Worm (Caenorhabditis elegans) whole organism, mixed stage, embryonic: Measurements from ENCODE around the gene ZK970.8.

Experiments
- M03D4.4 ChIP-seq: sonication (generic microtip); optimal IDR thresholded peaks from 2 replicates; lab custom pipeline; 2017; ENCODE audit warnings: mild to moderate bottlenecking, missing genetic modification characterization, missing compliant biosample characterization
- bed-3 ChIP-seq: fragments of 200-800 bp; sonication (Bioruptor generic); optimal IDR thresholded peaks from 3 replicates; lab custom pipeline; 2018; ENCODE audit warnings: mild to moderate bottlenecking, missing genetic modification characterization, moderate library complexity, missing compliant biosample characterization
- ceh-39 ChIP-seq: fragments of 150-350 bp; optimal IDR thresholded peaks from 2 replicates; lab custom pipeline; 2014; ENCODE audit warnings: missing biosample characterization, missing genetic modification characterization
- ceh-43 ChIP-seq: fragments of 200-800 bp; sonication (Bioruptor generic); optimal IDR thresholded peaks from 2 replicates; lab custom pipeline; 2018; ENCODE audit warnings: mild to moderate bottlenecking, missing genetic modification characterization, moderate library complexity, missing compliant biosample characterization
- ces-1 ChIP-seq: fragments of 150-350 bp; optimal IDR thresholded peaks from 2 replicates; lab custom pipeline; 2014; ENCODE audit warnings: missing biosample characterization, missing genetic modification reagents, missing genetic modification characterization
- cnd-1 ChIP-seq: fragments of 200-800 bp; sonication (Bioruptor generic); optimal IDR thresholded peaks from 2 replicates; lab custom pipeline; 2018; ENCODE audit warnings: mild to moderate bottlenecking, missing genetic modification characterization, missing compliant biosample characterization
- drap-1 ChIP-seq: fragments of 200-800 bp; sonication (Bioruptor generic); optimal IDR thresholded peaks from 3 replicates; lab custom pipeline; 2018; ENCODE audit warnings: mild to moderate bottlenecking, missing genetic modification characterization, missing compliant biosample characterization
- elt-1 ChIP-seq: sonication (generic microtip); optimal IDR thresholded peaks from 2 replicates; lab custom pipeline; 2017; ENCODE audit warnings: missing genetic modification characterization, mild to moderate bottlenecking, missing compliant biosample characterization, antibody characterized with exemption, moderate library complexity, borderline replicate concordance; ENCODE audit not compliant: insufficient read depth
- elt-3 ChIP-seq: fragments of 150-350 bp; optimal IDR thresholded peaks from 2 replicates; lab custom pipeline; 2014; ENCODE audit warnings: missing biosample characterization, missing genetic modification characterization
- ham-2 ChIP-seq: fragments of 200-800 bp; sonication (Bioruptor generic); optimal IDR thresholded peaks from 2 replicates; lab custom pipeline; 2018; ENCODE audit warnings: mild to moderate bottlenecking, missing genetic modification characterization, missing compliant biosample characterization
- hlh-1 ChIP-seq: fragments of 150-350 bp; optimal IDR thresholded peaks from 2 replicates; lab custom pipeline; 2014; ENCODE audit warnings: missing biosample characterization, missing genetic modification reagents, missing genetic modification characterization
- lin-13 ChIP-seq: fragments of 150-350 bp; optimal IDR thresholded peaks from 2 replicates; lab custom pipeline; 2014; ENCODE audit warnings: missing biosample characterization, missing genetic modification characterization
- lsy-2 ChIP-seq: fragments of 150-350 bp; optimal IDR thresholded peaks from 2 replicates; lab custom pipeline; 2014; ENCODE audit warnings: missing biosample characterization, missing genetic modification characterization
- mab-5 ChIP-seq: fragments of 150-350 bp; optimal IDR thresholded peaks from 2 replicates; lab custom pipeline; 2014; ENCODE audit warnings: missing biosample characterization, missing genetic modification characterization
- mep-1 ChIP-seq: fragments of 150-350 bp; optimal IDR thresholded peaks from 2 replicates; lab custom pipeline; 2017; ENCODE audit warnings: missing biosample characterization, missing genetic modification reagents, missing genetic modification characterization, inconsistent platforms
- mls-2 ChIP-seq: sonication (generic microtip); optimal IDR thresholded peaks from 2 replicates; lab custom pipeline; 2016; ENCODE audit warnings: mild to moderate bottlenecking, missing genetic modification characterization, moderate library complexity, missing compliant biosample characterization
- nhr-12 ChIP-seq: fragments of 150-350 bp; optimal IDR thresholded peaks from 2 replicates; lab custom pipeline; 2014; ENCODE audit warnings: missing biosample characterization, missing genetic modification characterization
- nhr-2 ChIP-seq: fragments of 150-350 bp; optimal IDR thresholded peaks from 2 replicates; lab custom pipeline; 2014; ENCODE audit warnings: missing biosample characterization, missing genetic modification characterization
- nhr-237 ChIP-seq: fragments of 150-350 bp; optimal IDR thresholded peaks from 2 replicates; lab custom pipeline; 2014; ENCODE audit warnings: missing biosample characterization, missing genetic modification characterization
- nhr-28 ChIP-seq: fragments of 150-350 bp; optimal IDR thresholded peaks from 2 replicates; lab custom pipeline; 2014; ENCODE audit warnings: missing biosample characterization, missing genetic modification characterization
- nhr-76 ChIP-seq: sonication (generic microtip); optimal IDR thresholded peaks from 2 replicates; lab custom pipeline; 2017; ENCODE audit warnings: missing biosample characterization, missing genetic modification characterization
- pha-4 ChIP-seq: fragments of 150-350 bp; optimal IDR thresholded peaks from 2 replicates; lab custom pipeline; 2018; ENCODE audit warnings: missing biosample characterization, missing genetic modification reagents, missing genetic modification characterization
- snpc-4 ChIP-seq: fragments of 150-350 bp; optimal IDR thresholded peaks from 2 replicates; lab custom pipeline; 2014; ENCODE audit warnings: missing biosample characterization, missing genetic modification characterization
- sptf-1 ChIP-seq: sonication (generic microtip); optimal IDR thresholded peaks from 2 replicates; lab custom pipeline; 2017; ENCODE audit warnings: mild to moderate bottlenecking, missing genetic modification characterization, moderate library complexity, missing compliant biosample characterization
- unc-120 ChIP-seq: sonication (generic microtip); optimal IDR thresholded peaks from 2 replicates; lab custom pipeline; 2017; ENCODE audit warnings: missing genetic modification characterization, missing compliant biosample characterization; ENCODE audit not compliant: poor library complexity, severe bottlenecking
- unc-62 ChIP-seq: fragments of 150-350 bp; optimal IDR thresholded peaks from 2 replicates; lab custom pipeline; 2014; ENCODE audit warnings: missing biosample characterization, missing genetic modification reagents, missing genetic modification characterization
- zip-8 ChIP-seq: fragments of 150-350 bp; optimal IDR thresholded peaks from 2 replicates; lab custom pipeline; 2014; ENCODE audit warnings: missing biosample characterization, missing genetic modification characterization
- ztf-11 ChIP-seq: fragments of 150-350 bp; optimal IDR thresholded peaks from 2 replicates; lab custom pipeline; 2014; ENCODE audit warnings: missing biosample characterization, missing genetic modification characterization

ZK970.8 gene

ce11 chrII:10284991-10285390 lies 24.4 kb upstream of the ZK970.8 start:
- TF ChIP-seq ces-1 (GFP tag; lab: Kevin White, UChicago) = peak; percentile 26
- no peak for TF ChIP-seq nhr-12 (tag; lab: Kevin White, UChicago)

- TF ChIP-seq lin-13 (tag; lab: Kevin White, UChicago) (no peak), elt-1 (tag; lab: Kevin White, UChicago) (peak; percentile 4)
- TF ChIP-seq, all 35 proteins: peak for 1
Measured at ce11 chrII:10288926-10289325, 20.5 kb upstream of the ZK970.8 start.

ce11 chrII:10294262-10294661 lies 15.2 kb upstream of the ZK970.8 start:
- TF ChIP-seq ztf-11 (no peak), nhr-12 (tag; lab: Kevin White, UChicago) (no peak)

ce11 chrII:10300082-10300749 lies 9.2 kb upstream of the ZK970.8 start, which contains the start of gene nep-26:
Gene nep-26 (minus strand): TSS chrII:10300132.
- TF ChIP-seq sptf-1 (tag; lab: Kevin White, UChicago) (no peak), ceh-39 (tag; lab: Kevin White, UChicago) (no peak), cnd-1 (tag; lab: Kevin White, UChicago) (no peak), snpc-4 (no peak), drap-1 (GFP tag; lab: Kevin White, UChicago) (no peak), unc-62 (peak; percentile 54), ham-2 (GFP tag; lab: Kevin White, UChicago) (no peak), elt-1 (tag; lab: Kevin White, UChicago) (no peak), bed-3 (GFP tag; lab: Kevin White, UChicago) (no peak), zip-8 (tag; lab: Kevin White, UChicago) (peak; percentile 16), lin-13 (tag; lab: Kevin White, UChicago) (no peak)

ce11 chrII:10300954-10301353 lies 8.5 kb upstream of the ZK970.8 start, which contains the start of gene mdt-22:
Gene mdt-22 (plus strand): TSS chrII:10301216.
- TF ChIP-seq mep-1 (tag; lab: Kevin White, UChicago) (peak; percentile 89), sptf-1 (tag; lab: Kevin White, UChicago) (peak; percentile 72), unc-120 (tag; lab: Kevin White, UChicago) (peak; percentile 96), ceh-39 (tag; lab: Kevin White, UChicago) (peak; percentile 28), nhr-76 (no peak), unc-62 (no peak), ham-2 (GFP tag; lab: Kevin White, UChicago) (no peak), lsy-2 (tag; lab: Kevin White, UChicago) (peak; percentile 81), M03D4.4 (tag; lab: Kevin White, UChicago) (peak; percentile 66), elt-3 (peak; percentile 6), drap-1 (GFP tag; lab: Kevin White, UChicago) (peak; percentile 70), nhr-2 (peak; percentile 2), ceh-43 (GFP tag; lab: Kevin White, UChicago) (peak; percentile 26), cnd-1 (tag; lab: Kevin White, UChicago) (peak; percentile 28), bed-3 (GFP tag; lab: Kevin White, UChicago) (no peak), nhr-237 (tag; lab: Kevin White, UChicago) (peak; percentile 52), lin-13 (tag; lab: Kevin White, UChicago) (peak; percentile 81), pha-4 (peak; percentile 59), mab-5 (tag; lab: Kevin White, UChicago) (no peak), elt-1 (tag; lab: Kevin White, UChicago) (no peak), ces-1 (GFP tag; lab: Kevin White, UChicago) (peak; percentile 92), hlh-1 (tag; lab: Kevin White, UChicago) (peak; percentile 68), nhr-28 (no peak), mls-2 (tag; lab: Kevin White, UChicago) (peak; percentile 39), zip-8 (tag; lab: Kevin White, UChicago) (no peak), ztf-11 (no peak)

ce11 chrII:10302141-10302574 lies 7.3 kb upstream of the ZK970.8 start:
- TF ChIP-seq sptf-1 (tag; lab: Kevin White, UChicago) = peak; percentile 41
